Worm (Caenorhabditis elegans) whole organism, L4 larva: ENCODE data around the gene cyp-25A1.

ENCODE experiments used
- F26F4.8 ChIP-seq: fragments of 200-800 bp; sonication (Bioruptor generic); conservative IDR thresholded peaks from 2 replicates; pipeline ENCODE4 v1.3.6; 2022; ENCODE audit warnings: missing genetic modification characterization, missing compliant biosample characterization
- F44E2.7 ChIP-seq: fragments of 200-800 bp; sonication (Bioruptor generic); IDR thresholded peaks from 2 replicates; pipeline ENCODE4 v2.1.2; 2022; ENCODE audit warnings: missing genetic modification characterization, missing compliant biosample characterization
- R02D3.7 ChIP-seq: fragments of 150-350 bp; sonication (generic microtip); optimal IDR thresholded peaks from 3 replicates; lab custom pipeline; 2014; ENCODE audit warnings: missing biosample characterization, missing genetic modification characterization
- T26A8.4 ChIP-seq: fragments of 200-800 bp; sonication (Bioruptor generic); IDR thresholded peaks from 2 replicates; pipeline ENCODE4 v1.3.6; 2022; ENCODE audit warnings: missing genetic modification characterization, missing compliant biosample characterization
- ZK337.2 ChIP-seq: fragments of 200-800 bp; sonication (Bioruptor generic); IDR thresholded peaks from 2 replicates; pipeline ENCODE4 v1.3.6; 2022; ENCODE audit warnings: missing genetic modification reagents, missing genetic modification characterization, missing compliant biosample characterization
- attf-4 ChIP-seq: sonication (generic microtip); optimal IDR thresholded peaks from 3 replicates; lab custom pipeline; 2017; ENCODE audit warnings: missing biosample characterization, missing genetic modification characterization
- ceh-20 ChIP-seq: fragments of 200-800 bp; sonication (Bioruptor generic); IDR thresholded peaks from 2 replicates; pipeline ENCODE4 v1.3.6; 2022; ENCODE audit warnings: missing genetic modification reagents, missing genetic modification characterization, missing compliant biosample characterization
- ceh-28 ChIP-seq: fragments of 150-350 bp; optimal IDR thresholded peaks from 2 replicates; lab custom pipeline; 2014; ENCODE audit warnings: missing biosample characterization, missing genetic modification reagents, missing genetic modification characterization
- ceh-32 ChIP-seq: sonication (generic microtip); optimal IDR thresholded peaks from 2 replicates; lab custom pipeline; 2016; ENCODE audit warnings: mild to moderate bottlenecking, missing genetic modification characterization, missing compliant biosample characterization; ENCODE audit not compliant: poor library complexity
- ceh-44 ChIP-seq: fragments of 200-800 bp; sonication (Bioruptor generic); IDR thresholded peaks from 2 replicates; pipeline ENCODE4 v1.3.6; 2022; ENCODE audit warnings: missing genetic modification reagents, missing genetic modification characterization, missing compliant biosample characterization
- ceh-82 ChIP-seq: sonication (generic microtip); optimal IDR thresholded peaks from 2 replicates; lab custom pipeline; 2017; ENCODE audit warnings: missing biosample characterization, missing genetic modification characterization
- daf-19 ChIP-seq: fragments of 200-800 bp; sonication (Bioruptor generic); conservative IDR thresholded peaks from 2 replicates; pipeline ENCODE4 v1.3.6; 2022; ENCODE audit warnings: missing genetic modification characterization, missing compliant biosample characterization
- daf-8 ChIP-seq: fragments of 200-800 bp; sonication (Bioruptor generic); IDR thresholded peaks from 2 replicates; pipeline ENCODE4 v1.3.6; 2022; ENCODE audit warnings: missing genetic modification characterization, missing compliant biosample characterization
- dmd-6 ChIP-seq: fragments of 200-800 bp; sonication (Bioruptor generic); IDR thresholded peaks from 2 replicates; pipeline ENCODE4 v1.3.6; 2022; ENCODE audit warnings: missing genetic modification reagents, missing genetic modification characterization, missing compliant biosample characterization
- dpl-1 ChIP-seq: fragments of 150-350 bp; optimal IDR thresholded peaks from 2 replicates; lab custom pipeline; 2014; ENCODE audit warnings: missing biosample characterization, missing genetic modification reagents, missing genetic modification characterization
- duxl-1 ChIP-seq: sonication (generic microtip); optimal IDR thresholded peaks from 2 replicates; lab custom pipeline; 2016; ENCODE audit warnings: mild to moderate bottlenecking, missing genetic modification characterization, moderate library complexity, missing compliant biosample characterization; ENCODE audit not compliant: poor library complexity
- dve-1 ChIP-seq: sonication (generic microtip); optimal IDR thresholded peaks from 2 replicates; lab custom pipeline; 2017; ENCODE audit warnings: antibody characterized with exemption, mild to moderate bottlenecking, missing genetic modification characterization, missing compliant biosample characterization; ENCODE audit not compliant: insufficient read depth
- fkh-10 ChIP-seq: fragments of 150-350 bp; optimal IDR thresholded peaks from 2 replicates; lab custom pipeline; 2014; ENCODE audit warnings: missing biosample characterization, missing genetic modification reagents, missing genetic modification characterization
- fos-1 ChIP-seq: fragments of 150-350 bp; optimal IDR thresholded peaks from 2 replicates; lab custom pipeline; 2014; ENCODE audit warnings: missing biosample characterization, missing genetic modification characterization
- hlh-11 ChIP-seq: fragments of 200-800 bp; sonication (Bioruptor generic); optimal IDR thresholded peaks from 2 replicates; lab custom pipeline; 2018; ENCODE audit warnings: mild to moderate bottlenecking, missing genetic modification characterization, missing compliant biosample characterization
- hlh-30 ChIP-seq: sonication (generic microtip); optimal IDR thresholded peaks from 2 replicates; lab custom pipeline; 2017; ENCODE audit warnings: antibody characterized with exemption, mild to moderate bottlenecking, missing genetic modification characterization, missing compliant biosample characterization; ENCODE audit not compliant: insufficient read depth
- hmg-1.1 ChIP-seq: fragments of 200-800 bp; sonication (Bioruptor generic); IDR thresholded peaks from 2 replicates; pipeline ENCODE4 v1.3.6; 2022; ENCODE audit warnings: missing genetic modification reagents, missing genetic modification characterization, missing compliant biosample characterization
- jun-1 ChIP-seq: fragments of 150-350 bp; optimal IDR thresholded peaks from 2 replicates; lab custom pipeline; 2014; ENCODE audit warnings: missing biosample characterization, missing genetic modification reagents, missing genetic modification characterization
- lim-7 ChIP-seq: fragments of 200-800 bp; sonication (Bioruptor generic); IDR thresholded peaks from 2 replicates; pipeline ENCODE4 v1.3.6; 2022; ENCODE audit warnings: missing genetic modification characterization, missing compliant biosample characterization
- lin-1 ChIP-seq: fragments of 200-800 bp; sonication (Bioruptor generic); IDR thresholded peaks from 2 replicates; pipeline ENCODE4 v1.3.6; 2022; ENCODE audit warnings: missing genetic modification reagents, missing genetic modification characterization, missing compliant biosample characterization
- lin-39 ChIP-seq: fragments of 150-350 bp; optimal IDR thresholded peaks from 2 replicates; lab custom pipeline; 2014; ENCODE audit warnings: missing biosample characterization, missing genetic modification reagents, missing genetic modification characterization
- madf-5 ChIP-seq, 2 experiments: fragments of 200-800 bp; sonication (Bioruptor generic); IDR thresholded peaks; 2 replicates each; pipeline ENCODE4 v1.3.6; 2022; ENCODE audit warnings: missing compliant biosample characterization in 2 of 2, missing genetic modification characterization in 2 of 2
- mdt-29 ChIP-seq: fragments of 200-800 bp; sonication (Bioruptor generic); IDR thresholded peaks from 2 replicates; pipeline ENCODE4 v1.3.6; 2022; ENCODE audit warnings: missing genetic modification reagents, missing genetic modification characterization, missing compliant biosample characterization
- mep-1 ChIP-seq: fragments of 150-350 bp; sonication (generic microtip); optimal IDR thresholded peaks from 3 replicates; lab custom pipeline; 2014; ENCODE audit warnings: missing biosample characterization, missing genetic modification characterization
- mes-2 ChIP-seq: sonication (generic microtip); optimal IDR thresholded peaks from 2 replicates; lab custom pipeline; 2016; ENCODE audit warnings: missing genotype, mild to moderate bottlenecking, missing genetic modification characterization, missing compliant biosample characterization; ENCODE audit not compliant: poor library complexity, severe bottlenecking
- mxl-2 ChIP-seq: fragments of 200-800 bp; sonication (Bioruptor generic); conservative IDR thresholded peaks from 2 replicates; pipeline ENCODE4 v1.3.6; 2022; ENCODE audit warnings: missing genetic modification reagents, missing genetic modification characterization, missing compliant biosample characterization
- mxl-3 ChIP-seq: fragments of 200-800 bp; sonication (Bioruptor generic); optimal IDR thresholded peaks from 2 replicates; lab custom pipeline; 2018; ENCODE audit warnings: mild to moderate bottlenecking, missing genetic modification characterization, missing compliant biosample characterization
- nhr-11 ChIP-seq: fragments of 150-350 bp; optimal IDR thresholded peaks from 2 replicates; lab custom pipeline; 2014; ENCODE audit warnings: missing biosample characterization, missing genetic modification characterization
- nhr-111 ChIP-seq: fragments of 200-800 bp; sonication (Bioruptor generic); optimal IDR thresholded peaks from 2 replicates; lab custom pipeline; 2018; ENCODE audit warnings: mild to moderate bottlenecking, missing genetic modification characterization, missing compliant biosample characterization
- nhr-237 ChIP-seq: sonication (generic microtip); optimal IDR thresholded peaks from 2 replicates; lab custom pipeline; 2017; ENCODE audit warnings: missing biosample characterization, missing genetic modification characterization
- nhr-25 ChIP-seq: sonication (generic microtip); optimal IDR thresholded peaks from 2 replicates; lab custom pipeline; 2017; ENCODE audit warnings: missing genetic modification characterization, mild to moderate bottlenecking, missing compliant biosample characterization, antibody characterized with exemption, moderate library complexity, borderline replicate concordance; ENCODE audit not compliant: insufficient read depth
- nhr-41 ChIP-seq: fragments of 200-800 bp; sonication (Bioruptor generic); IDR thresholded peaks from 2 replicates; pipeline ENCODE4 v1.3.6; 2022; ENCODE audit warnings: missing genetic modification reagents, missing genetic modification characterization, missing compliant biosample characterization
- nhr-48 ChIP-seq: sonication (generic microtip); optimal IDR thresholded peaks from 2 replicates; lab custom pipeline; 2016; ENCODE audit warnings: mild to moderate bottlenecking, missing genetic modification characterization, missing compliant biosample characterization
- nhr-76 ChIP-seq: fragments of 150-350 bp; optimal IDR thresholded peaks from 2 replicates; lab custom pipeline; 2014; ENCODE audit warnings: missing biosample characterization, missing genetic modification characterization
- nhr-77 ChIP-seq: fragments of 150-350 bp; optimal IDR thresholded peaks from 2 replicates; lab custom pipeline; 2014; ENCODE audit warnings: missing biosample characterization, missing genetic modification characterization
- pha-4 ChIP-seq, 2 experiments: fragments of 150-350 bp in 1 of 2; fragments of 200-800 bp in 1 of 2; sonication (Bioruptor generic) in 1 of 2; IDR thresholded peaks in 1 of 2; optimal IDR thresholded peaks in 1 of 2; 2 replicates each; pipeline versions ENCODE4 v1.3.6 to Lab custom; 2014 to 2022; ENCODE audit warnings: missing genetic modification characterization in 2 of 2, missing genetic modification reagents in 2 of 2, missing biosample characterization in 1 of 2, missing compliant biosample characterization in 1 of 2
- rbr-2 ChIP-seq: sonication (generic microtip); optimal IDR thresholded peaks from 2 replicates; lab custom pipeline; 2016; ENCODE audit warnings: missing genotype, missing genetic modification characterization, missing compliant biosample characterization
- spr-1 ChIP-seq: sonication (generic microtip); optimal IDR thresholded peaks from 2 replicates; lab custom pipeline; 2016; ENCODE audit warnings: mild to moderate bottlenecking, missing genetic modification characterization, missing compliant biosample characterization
- spr-3 ChIP-seq: fragments of 200-800 bp; sonication (Bioruptor generic); optimal IDR thresholded peaks from 2 replicates; lab custom pipeline; 2018; ENCODE audit warnings: mild to moderate bottlenecking, missing genetic modification characterization, missing compliant biosample characterization
- unc-130 ChIP-seq: sonication (generic microtip); optimal IDR thresholded peaks from 2 replicates; lab custom pipeline; 2016; ENCODE audit warnings: missing genetic modification reagents, missing genetic modification characterization, missing compliant biosample characterization
- zag-1 ChIP-seq: fragments of 150-350 bp; optimal IDR thresholded peaks from 2 replicates; lab custom pipeline; 2014; ENCODE audit warnings: missing biosample characterization, missing genetic modification characterization
- zfp-2 ChIP-seq: sonication (generic microtip); optimal IDR thresholded peaks from 2 replicates; lab custom pipeline; 2016; ENCODE audit warnings: mild to moderate bottlenecking, missing genetic modification characterization, missing compliant biosample characterization

The cyp-25A1 gene

DNA sequence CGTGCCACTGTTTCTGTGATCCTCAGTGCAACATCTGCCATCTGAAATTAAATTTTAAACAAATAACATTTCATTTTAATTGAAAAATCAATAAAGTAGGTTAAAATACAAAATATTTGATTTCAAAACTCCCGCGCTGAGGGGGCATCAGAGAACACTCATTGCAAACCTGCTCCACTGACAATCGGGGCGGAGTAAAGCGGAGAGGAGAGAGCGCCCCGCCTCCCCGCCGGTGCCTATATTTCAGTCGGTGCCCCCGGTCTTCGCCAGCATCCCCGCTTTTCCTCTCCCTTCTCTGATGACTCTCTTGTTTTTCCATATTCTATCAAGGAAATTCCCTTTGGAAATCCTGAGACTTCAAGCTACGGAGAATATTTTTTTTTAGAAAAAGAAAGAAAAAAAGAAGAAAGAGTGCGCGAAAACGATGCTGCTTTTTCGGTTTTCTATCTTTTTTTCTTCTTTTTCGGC is 30.6 kb downstream of the cyp-25A1 start, which contains the start of gene brc-1 (continued):
- TF ChIP-seq rbr-2 (tag; lab: Kevin White, UChicago) (peak; percentile 89), T26A8.4 (peak; percentile 72), mdt-29 (GFP tag; lab: Robert Waterston, UW) (no peak), hlh-11 (tag; lab: Kevin White, UChicago) (peak; percentile 92)

DNA sequence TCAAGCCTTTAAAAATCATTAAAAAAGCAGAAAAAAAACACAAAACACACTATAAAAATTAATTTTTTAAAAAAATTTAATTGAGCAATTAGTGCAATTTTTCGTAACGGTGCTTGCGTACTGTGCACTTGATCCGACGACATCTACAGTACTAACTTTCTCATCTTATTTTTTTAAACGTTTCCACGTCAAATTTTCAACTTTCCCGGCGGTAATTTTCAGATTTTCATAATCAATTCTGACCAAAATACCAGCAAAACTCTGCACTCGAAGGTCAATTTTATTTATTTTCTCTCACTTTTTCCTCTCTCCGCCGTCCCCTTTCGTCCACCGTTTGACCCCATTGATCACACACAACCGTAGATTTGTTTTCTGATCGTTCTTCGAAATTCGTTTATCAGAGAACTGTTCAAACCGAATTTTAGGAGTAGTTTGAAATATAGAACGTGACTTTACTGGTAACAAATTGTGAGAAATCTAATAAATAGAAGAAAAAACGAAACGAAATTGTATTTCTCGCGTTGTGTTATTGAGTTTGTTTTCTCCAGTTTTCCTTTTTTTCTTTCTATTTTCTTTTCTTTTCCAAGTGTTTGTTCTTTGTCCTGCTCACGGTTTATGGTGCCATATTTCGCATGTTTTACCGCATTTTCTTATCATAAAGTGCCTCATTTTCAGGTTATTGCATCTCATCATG is 31.6 kb downstream of the cyp-25A1 start, which contains the start of gene acs-19:
Gene acs-19 (plus strand): TSS at position 676 of the 694 bp plus-strand sequence.
- TF ChIP-seq nhr-25 = no peak
- TF ChIP-seq nhr-11 (tag; lab: Kevin White, UChicago) = no peak
- TF ChIP-seq zag-1 (tag; lab: Kevin White, UChicago) = no peak
- TF ChIP-seq madf-5 (GFP tag; IDR thresholded peaks at IDR 0.05; lab: Robert Waterston, UW) = no peak
- TF ChIP-seq hlh-30 = peak; percentile 1
- no peak for TF ChIP-seq ceh-20 (GFP tag; lab: Robert Waterston, UW)
- TF ChIP-seq fos-1 = no peak
- TF ChIP-seq mxl-3 (GFP tag; lab: Kevin White, UChicago) = no peak
- no peak for TF ChIP-seq mes-2 (tag; lab: Kevin White, UChicago)
- no peak for TF ChIP-seq spr-1 (tag; lab: Kevin White, UChicago)
- no peak for TF ChIP-seq ceh-82 (tag; lab: Kevin White, UChicago)
- TF ChIP-seq nhr-48 (tag; lab: Kevin White, UChicago) = no peak
- no peak; the same call in 1 of the 2 replicates for TF ChIP-seq lin-1 (GFP tag; lab: Robert Waterston, UW)
- TF ChIP-seq duxl-1 (tag; lab: Kevin White, UChicago) = no peak
- no peak for TF ChIP-seq nhr-77 (tag; lab: Kevin White, UChicago)
- no peak for TF ChIP-seq unc-130
- TF ChIP-seq jun-1 (tag; lab: Kevin White, UChicago) = no peak
- no peak for TF ChIP-seq ZK337.2 (GFP tag; lab: Robert Waterston, UW)
- no peak for TF ChIP-seq dpl-1 (GFP tag; lab: Kevin White, UChicago)
- no peak for TF ChIP-seq mdt-29 (GFP tag; lab: Robert Waterston, UW)
- TF ChIP-seq fkh-10 (GFP tag; lab: Kevin White, UChicago) = no peak
- peak; percentile 29 for TF ChIP-seq mep-1 (tag; lab: Kevin White, UChicago)
- TF ChIP-seq lin-39 (tag; lab: Kevin White, UChicago) = no peak
- TF ChIP-seq daf-19 (GFP tag; lab: Robert Waterston, UW) = no peak
- no peak for TF ChIP-seq nhr-41 (GFP tag; lab: Robert Waterston, UW)
- no peak for TF ChIP-seq dmd-6 (GFP tag; lab: Robert Waterston, UW)
- peak; percentile 17 for TF ChIP-seq hlh-11 (tag; lab: Kevin White, UChicago)
- no peak for TF ChIP-seq pha-4 (GFP tag; IDR thresholded peaks at IDR 0.05; lab: Robert Waterston, UW)
- TF ChIP-seq pha-4 (tag; optimal IDR thresholded peaks at IDR 0.05; lab: Kevin White, UChicago) = no peak
- no peak for TF ChIP-seq R02D3.7
- peak; percentile 25 for TF ChIP-seq dve-1 (tag; lab: Kevin White, UChicago)
- TF ChIP-seq F44E2.7 = no peak
- no peak for TF ChIP-seq hmg-1.1 (GFP tag; lab: Robert Waterston, UW)
- no peak for TF ChIP-seq nhr-111 (GFP tag; lab: Kevin White, UChicago)
- no peak for TF ChIP-seq ceh-44
- TF ChIP-seq T26A8.4 = no peak
- no peak for TF ChIP-seq lim-7 (GFP tag; lab: Robert Waterston, UW)
- TF ChIP-seq attf-4 (tag; lab: Kevin White, UChicago) = no peak
- TF ChIP-seq nhr-237 (tag; lab: Kevin White, UChicago) = no peak
- no peak for TF ChIP-seq ceh-32 (tag; lab: Kevin White, UChicago)
- TF ChIP-seq mxl-2 = no peak
- TF ChIP-seq F26F4.8 (GFP tag; lab: Robert Waterston, UW) = no peak
- TF ChIP-seq daf-8 = no peak
- TF ChIP-seq spr-3 = no peak
- no peak for TF ChIP-seq zfp-2
- TF ChIP-seq ceh-28 (tag; lab: Kevin White, UChicago) = no peak
- TF ChIP-seq nhr-76 (tag; lab: Kevin White, UChicago) = no peak
